Worm (Caenorhabditis elegans) whole organism, L4/young adult: ENCODE data around the gene nspb-8.

Experiments
- W03F9.2 ChIP-seq: fragments of 150-350 bp; optimal IDR thresholded peaks from 2 replicates; lab custom pipeline; 2014; ENCODE audit warnings: missing biosample characterization, missing genetic modification characterization
- dao-5 ChIP-seq: sonication (generic microtip); optimal IDR thresholded peaks from 2 replicates; lab custom pipeline; 2016; ENCODE audit warnings: missing genotype, missing genetic modification characterization, moderate library complexity, missing compliant biosample characterization

DNA sequence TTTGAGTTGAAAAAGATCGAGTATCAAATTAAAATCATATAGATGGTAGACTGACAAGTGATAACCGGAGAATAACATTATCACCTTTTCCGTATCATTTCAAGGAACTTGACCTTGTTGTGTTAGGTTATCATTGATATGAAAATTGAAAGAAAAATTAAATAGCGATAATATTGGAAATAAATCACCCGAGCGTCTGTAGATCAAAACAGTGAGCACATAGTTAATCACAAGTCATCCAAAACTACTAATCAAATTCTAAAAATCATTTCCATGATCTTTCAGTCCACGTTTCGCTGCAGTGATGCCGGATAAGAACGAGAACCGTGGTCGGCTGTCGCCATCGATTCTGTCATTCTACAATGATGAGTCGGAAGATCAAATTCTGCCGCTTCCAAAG is 39.4 kb upstream of the nspb-8 start:
- TF ChIP-seq dao-5 (tag; lab: Kevin White, UChicago): no peak
- TF ChIP-seq W03F9.2 (tag; lab: Kevin White, UChicago): no peak
